Worm (Caenorhabditis elegans) whole organism, L1 larva: Measurements from ENCODE around the gene lgc-41.
A peak's percentile ranks its signal among the peaks of the same experiment; 100 is the strongest.

ENCODE experiments used
- C04F5.9 ChIP-seq: sonication (generic microtip); optimal IDR thresholded peaks from 2 replicates; lab custom pipeline; 2016; ENCODE audit warnings: missing genetic modification characterization, missing compliant biosample characterization
- C34B4.2 ChIP-seq: sonication (generic microtip); optimal IDR thresholded peaks from 2 replicates; lab custom pipeline; 2017; ENCODE audit warnings: mild to moderate bottlenecking, missing genetic modification characterization, missing compliant biosample characterization
- F16B12.6 ChIP-seq: fragments of 150-350 bp; optimal IDR thresholded peaks from 2 replicates; lab custom pipeline; 2014; ENCODE audit warnings: missing biosample characterization, missing genetic modification characterization
- Y116A8C.19 ChIP-seq: sonication (generic microtip); optimal IDR thresholded peaks from 2 replicates; lab custom pipeline; 2016; ENCODE audit warnings: missing compliant biosample characterization, missing genetic modification characterization, borderline replicate concordance
- alr-1 ChIP-seq: fragments of 200-800 bp; sonication (Bioruptor generic); optimal IDR thresholded peaks from 2 replicates; lab custom pipeline; 2018; ENCODE audit warnings: borderline replicate concordance, mild to moderate bottlenecking, missing genetic modification characterization, missing compliant biosample characterization
- aly-2 ChIP-seq: fragments of 150-350 bp; optimal IDR thresholded peaks from 2 replicates; lab custom pipeline; 2014; ENCODE audit warnings: missing biosample characterization, missing genetic modification characterization
- ama-1 ChIP-seq: fragments of 150-350 bp; optimal IDR thresholded peaks from 2 replicates; lab custom pipeline; 2014
- blmp-1 ChIP-seq: fragments of 150-350 bp; optimal IDR thresholded peaks from 2 replicates; lab custom pipeline; 2014; ENCODE audit warnings: missing biosample characterization, missing genetic modification characterization
- ceh-8 ChIP-seq: fragments of 200-800 bp; sonication (Bioruptor generic); optimal IDR thresholded peaks from 2 replicates; lab custom pipeline; 2018; ENCODE audit warnings: mild to moderate bottlenecking, missing genetic modification characterization, moderate library complexity, missing compliant biosample characterization
- ceh-82 ChIP-seq, 3 experiments: fragments of 150-350 bp in 1 of 3; sonication (generic microtip) in 2 of 3; optimal IDR thresholded peaks; 2 replicates each; lab custom pipeline; 2014 to 2017; ENCODE audit warnings: missing biosample characterization in 3 of 3, missing genetic modification characterization in 3 of 3
- ces-1 ChIP-seq: fragments of 150-350 bp; optimal IDR thresholded peaks from 2 replicates; lab custom pipeline; 2014; ENCODE audit warnings: missing biosample characterization, missing genetic modification reagents, missing genetic modification characterization
- dsc-1 ChIP-seq: sonication (generic microtip); optimal IDR thresholded peaks from 2 replicates; lab custom pipeline; 2016; ENCODE audit warnings: mild to moderate bottlenecking, missing genetic modification characterization, missing compliant biosample characterization
- efl-3 ChIP-seq: fragments of 200-800 bp; sonication (Bioruptor generic); optimal IDR thresholded peaks from 2 replicates; lab custom pipeline; 2018; ENCODE audit warnings: mild to moderate bottlenecking, missing genetic modification characterization, missing compliant biosample characterization
- elt-2 ChIP-seq: sonication (generic microtip); optimal IDR thresholded peaks from 2 replicates; lab custom pipeline; 2016; ENCODE audit warnings: missing genetic modification characterization, mild to moderate bottlenecking, inconsistent platforms, missing compliant biosample characterization, missing genetic modification reagents
- elt-3 ChIP-seq, 6 experiments: fragments of 150-350 bp in 1 of 6; sonication (generic microtip); optimal IDR thresholded peaks; 2 replicates each; lab custom pipeline; 2017 to 2018; ENCODE audit warnings: missing biosample characterization in 6 of 6, missing genetic modification characterization in 6 of 6, inconsistent platforms in 1 of 6
- ets-5 ChIP-seq: fragments of 200-800 bp; sonication (Bioruptor generic); IDR thresholded peaks from 2 replicates; pipeline ENCODE4 v1.3.6; 2022; ENCODE audit warnings: missing genetic modification characterization, missing compliant biosample characterization
- fkh-8 ChIP-seq: sonication (generic microtip); optimal IDR thresholded peaks from 2 replicates; lab custom pipeline; 2016; ENCODE audit warnings: mild to moderate bottlenecking, missing genetic modification characterization, missing compliant biosample characterization
- hlh-17 ChIP-seq: fragments of 200-800 bp; sonication (Bioruptor generic); optimal IDR thresholded peaks from 2 replicates; lab custom pipeline; 2018; ENCODE audit warnings: missing genetic modification characterization, mild to moderate bottlenecking, missing compliant biosample characterization, moderate library complexity, borderline replicate concordance
- lin-13 ChIP-seq: fragments of 150-350 bp; optimal IDR thresholded peaks from 2 replicates; lab custom pipeline; 2014; ENCODE audit warnings: missing biosample characterization, missing genetic modification reagents, missing genetic modification characterization
- lin-14 ChIP-seq: fragments of 200-800 bp; sonication (Bioruptor generic); optimal IDR thresholded peaks from 2 replicates; lab custom pipeline; 2018; ENCODE audit warnings: mild to moderate bottlenecking, missing genetic modification characterization, moderate library complexity, missing compliant biosample characterization
- lin-39 ChIP-seq: fragments of 150-350 bp; optimal IDR thresholded peaks from 2 replicates; lab custom pipeline; 2014; ENCODE audit warnings: missing biosample characterization, missing genetic modification reagents, missing genetic modification characterization
- lsy-2 ChIP-seq, 2 experiments: fragments of 150-350 bp; optimal IDR thresholded peaks; 2 replicates each; lab custom pipeline; 2014; ENCODE audit warnings: missing biosample characterization in 2 of 2, missing genetic modification characterization in 2 of 2
- mab-9 ChIP-seq: fragments of 200-800 bp; sonication (Bioruptor generic); IDR thresholded peaks from 2 replicates; pipeline ENCODE4 v1.3.6; 2022; ENCODE audit warnings: missing genetic modification reagents, missing genetic modification characterization, missing compliant biosample characterization
- mdl-1 ChIP-seq, 2 experiments: fragments of 150-350 bp; optimal IDR thresholded peaks; 2 replicates each; lab custom pipeline; 2014 to 2017; ENCODE audit warnings: missing biosample characterization in 2 of 2, missing genetic modification characterization in 2 of 2, inconsistent platforms in 1 of 2
- mef-2 ChIP-seq: fragments of 150-350 bp; optimal IDR thresholded peaks from 2 replicates; lab custom pipeline; 2014; ENCODE audit warnings: missing biosample characterization, missing genetic modification characterization
- mep-1 ChIP-seq: fragments of 150-350 bp; optimal IDR thresholded peaks from 2 replicates; lab custom pipeline; 2014; ENCODE audit warnings: missing biosample characterization, missing genetic modification characterization
- nhr-12 ChIP-seq: sonication (generic microtip); optimal IDR thresholded peaks from 2 replicates; lab custom pipeline; 2017; ENCODE audit warnings: missing biosample characterization, missing genetic modification characterization
- nhr-19 ChIP-seq: fragments of 200-800 bp; sonication (Bioruptor generic); conservative IDR thresholded peaks from 2 replicates; pipeline ENCODE4 v1.3.6; 2022; ENCODE audit warnings: missing genetic modification characterization, missing compliant biosample characterization
- nhr-237 ChIP-seq: fragments of 150-350 bp; optimal IDR thresholded peaks from 2 replicates; lab custom pipeline; 2014; ENCODE audit warnings: missing biosample characterization, missing genetic modification characterization
- nhr-47 ChIP-seq: sonication (generic microtip); optimal IDR thresholded peaks from 2 replicates; lab custom pipeline; 2016; ENCODE audit warnings: mild to moderate bottlenecking, missing genetic modification characterization, moderate library complexity, missing compliant biosample characterization
- nhr-84 ChIP-seq: sonication (generic microtip); optimal IDR thresholded peaks from 2 replicates; lab custom pipeline; 2017; ENCODE audit warnings: missing biosample characterization, missing genetic modification characterization
- nhr-85 ChIP-seq: sonication (generic microtip); peaks from one replicate; lab custom pipeline; 2016; ENCODE audit warnings: missing genetic modification characterization, inconsistent platforms, missing compliant biosample characterization
- pqm-1 ChIP-seq: sonication (generic microtip); optimal IDR thresholded peaks from 3 replicates; lab custom pipeline; 2017; ENCODE audit warnings: missing biosample characterization, missing genetic modification characterization
- rnt-1 ChIP-seq: sonication (generic microtip); optimal IDR thresholded peaks from 2 replicates; lab custom pipeline; 2016; ENCODE audit warnings: mild to moderate bottlenecking, missing genetic modification characterization, moderate library complexity, missing compliant biosample characterization
- snu-23 ChIP-seq: sonication (generic microtip); optimal IDR thresholded peaks from 2 replicates; lab custom pipeline; 2016; ENCODE audit warnings: missing genetic modification characterization, missing compliant biosample characterization
- sox-4 ChIP-seq: sonication (generic microtip); optimal IDR thresholded peaks from 2 replicates; lab custom pipeline; 2016; ENCODE audit warnings: missing genetic modification characterization, missing compliant biosample characterization
- sptf-1 ChIP-seq: fragments of 150-350 bp; optimal IDR thresholded peaks from 2 replicates; lab custom pipeline; 2014; ENCODE audit warnings: missing biosample characterization, missing genetic modification characterization
- swsn-7 ChIP-seq: sonication (generic microtip); optimal IDR thresholded peaks from 2 replicates; lab custom pipeline; 2016; ENCODE audit warnings: missing genetic modification characterization, missing compliant biosample characterization
- tbx-2 ChIP-seq: sonication (generic microtip); optimal IDR thresholded peaks from 2 replicates; lab custom pipeline; 2016; ENCODE audit warnings: missing genetic modification characterization, missing compliant biosample characterization
- tlp-1 ChIP-seq: fragments of 150-350 bp; optimal IDR thresholded peaks from 2 replicates; lab custom pipeline; 2014; ENCODE audit warnings: missing biosample characterization, missing genetic modification characterization
- unc-30 ChIP-seq: sonication (generic microtip); optimal IDR thresholded peaks from 2 replicates; lab custom pipeline; 2017; ENCODE audit warnings: missing biosample characterization, missing genetic modification characterization
- unc-98 ChIP-seq: fragments of 200-800 bp; sonication (Bioruptor generic); IDR thresholded peaks from 2 replicates; pipeline ENCODE4 v1.3.6; 2022; ENCODE audit warnings: missing genetic modification characterization, missing compliant biosample characterization
- zag-1 ChIP-seq: fragments of 150-350 bp; optimal IDR thresholded peaks from 2 replicates; lab custom pipeline; 2014; ENCODE audit warnings: missing biosample characterization, missing genetic modification characterization

The lgc-41 gene

DNA sequence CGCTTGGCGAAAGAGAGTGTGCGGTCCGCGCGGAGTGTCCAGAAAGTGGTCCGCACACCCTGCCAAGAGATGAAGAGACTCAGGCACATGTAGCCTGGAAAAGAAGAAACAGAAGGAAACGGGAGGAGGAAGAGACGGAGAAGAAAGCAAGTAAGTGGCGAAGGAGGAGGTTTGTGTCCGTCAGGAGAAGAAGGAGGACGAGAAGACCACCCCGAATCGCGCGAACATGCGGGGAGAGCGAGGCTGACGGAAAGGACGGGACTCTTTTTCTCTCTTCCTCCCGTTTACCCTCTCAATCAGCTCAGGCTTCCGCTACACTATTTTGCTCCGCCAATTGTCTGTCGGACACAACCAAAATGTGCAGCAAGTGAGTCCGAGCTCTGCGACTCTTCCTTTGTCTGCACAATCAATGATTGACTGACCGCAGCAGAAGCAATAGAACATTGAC, 18.5 kb upstream of the lgc-41 start (continued):
- peak; percentile 17 for TF ChIP-seq ceh-8
- TF ChIP-seq swsn-7 (tag; lab: Kevin White, UChicago), result peak; percentile 72
- no peak for TF ChIP-seq C34B4.2 (tag; lab: Kevin White, UChicago)
- peak; percentile 35 to 68 (median 36) for TF ChIP-seq ceh-82 (tag; optimal IDR thresholded peaks at IDR 0.05; lab: Kevin White, UChicago)
- no peak for TF ChIP-seq ets-5
- TF ChIP-seq lin-13, result no peak
- no peak for TF ChIP-seq mef-2 (tag; lab: Kevin White, UChicago)
- peak; percentile 36 to 68 for TF ChIP-seq lsy-2 (tag; optimal IDR thresholded peaks at IDR 0.05; lab: Kevin White, UChicago)
- peak; percentile 55 for TF ChIP-seq mab-9 (GFP tag; lab: Robert Waterston, UW)
- peak; percentile 73 for TF ChIP-seq tbx-2
- no peak for TF ChIP-seq lin-39 (tag; lab: Kevin White, UChicago)
- TF ChIP-seq unc-98, result no peak
- TF ChIP-seq rnt-1 (tag; lab: Kevin White, UChicago), result peak; percentile 39
- peak; percentile 15 for TF ChIP-seq nhr-12
- peak; percentile 97 for TF ChIP-seq lin-14 (GFP tag; lab: Kevin White, UChicago)
- no peak for TF ChIP-seq nhr-237 (tag; lab: Kevin White, UChicago)
- peak; percentile 58 for TF ChIP-seq nhr-19 (GFP tag; lab: Robert Waterston, UW)
- no peak for TF ChIP-seq unc-30 (tag; lab: Kevin White, UChicago)
- peak; percentile 75 for TF ChIP-seq nhr-47 (tag; lab: Kevin White, UChicago)
- no peak for TF ChIP-seq Y116A8C.19 (tag; lab: Kevin White, UChicago)
- no peak for TF ChIP-seq aly-2
- TF ChIP-seq efl-3 (GFP tag; lab: Kevin White, UChicago), result no peak
- TF ChIP-seq ces-1 (GFP tag; lab: Kevin White, UChicago), result peak; percentile 41
- peak; percentile 61 for TF ChIP-seq blmp-1
- TF ChIP-seq mdl-1 (tag; optimal IDR thresholded peaks at IDR 0.05; lab: Kevin White, UChicago), result peak in 1 of 2 experiments; percentile 34
- peak; percentile 63 for TF ChIP-seq snu-23 (GFP tag; lab: Kevin White, UChicago)
- TF ChIP-seq fkh-8 (tag; lab: Kevin White, UChicago), result peak; percentile 89
- TF ChIP-seq pqm-1 (tag; lab: Kevin White, UChicago), result no peak
- no peak for TF ChIP-seq alr-1 (tag; lab: Kevin White, UChicago)
- peak; percentile 56 for TF ChIP-seq dsc-1 (tag; lab: Kevin White, UChicago)
- TF ChIP-seq hlh-17 (GFP tag; lab: Kevin White, UChicago), result no peak
- no peak for TF ChIP-seq mep-1 (tag; lab: Kevin White, UChicago)
- TF ChIP-seq elt-2 (tag; lab: Kevin White, UChicago), result no peak
- TF ChIP-seq sox-4, result no peak
- no peak for TF ChIP-seq nhr-84 (tag; lab: Kevin White, UChicago)
- no peak for TF ChIP-seq C04F5.9 (tag; lab: Kevin White, UChicago)
- no peak for TF ChIP-seq sptf-1

- TF ChIP-seq snu-23 (GFP tag; lab: Kevin White, UChicago) (peak; percentile 12), ets-5 (no peak), C34B4.2 (tag; lab: Kevin White, UChicago) (no peak), swsn-7 (tag; lab: Kevin White, UChicago) (no peak), tlp-1 (tag; lab: Kevin White, UChicago) (no peak), zag-1 (tag; lab: Kevin White, UChicago) (no peak), elt-3 (tag; optimal IDR thresholded peaks at IDR 0.05; lab: Kevin White, UChicago) (no peak), F16B12.6 (no peak), nhr-19 (GFP tag; lab: Robert Waterston, UW) (no peak), mdl-1 (tag; optimal IDR thresholded peaks at IDR 0.05; lab: Kevin White, UChicago) (no peak), lin-14 (GFP tag; lab: Kevin White, UChicago) (peak; percentile 49), nhr-12 (no peak), mef-2 (tag; lab: Kevin White, UChicago) (no peak), mep-1 (tag; lab: Kevin White, UChicago) (peak; percentile 24), ama-1 (lab: Kevin White, UChicago) (no peak), nhr-85 (peak; percentile 76)
Measured at ce11 chrX:10437421-10437820, 16.6 kb upstream of the lgc-41 start.
